Fruit fly (Drosophila melanogaster) S2 (cell line): ENCODE data around the gene CG45089.

Source experiments
- CG8478 ChIP-seq: fragments of >200 bp; optimal IDR thresholded peaks from 2 replicates; lab custom pipeline; 2018
- CTCF ChIP-seq, 2 experiments: fragments of >200 bp; optimal IDR thresholded peaks; 2 replicates each; lab custom pipeline; 2018

CG45089 gene

dm6 chrX:7893411-7894122, at the start of gene CG45089, which contains the start of the genes ND-MNLL and p115:
Gene CG45089, minus strand, starts transcription at chrX:7893798.
Gene ND-MNLL, minus strand, starts transcription at chrX:7893798.
Gene p115, plus strand, starts transcription at chrX:7894031.
- TF ChIP-seq CTCF (optimal IDR thresholded peaks at IDR 0.05; lab: Kevin White, UChicago) (no peak), CG8478 (lab: Kevin White, UChicago) (no peak)

- TF ChIP-seq CTCF (optimal IDR thresholded peaks at IDR 0.05; lab: Kevin White, UChicago), result no peak
- TF ChIP-seq CG8478 (lab: Kevin White, UChicago), result no peak
Measured at dm6 chrX:7938482-7938804, 44.8 kb upstream of the CG45089 start.

dm6 chrX:7937588-7938481, 44.2 kb upstream of the CG45089 start:
- TF ChIP-seq CTCF (optimal IDR thresholded peaks at IDR 0.05; lab: Kevin White, UChicago), result no peak
- TF ChIP-seq CG8478 (lab: Kevin White, UChicago), result no peak

- no peak for TF ChIP-seq CTCF (optimal IDR thresholded peaks at IDR 0.05; lab: Kevin White, UChicago)
- TF ChIP-seq CG8478 (lab: Kevin White, UChicago), result no peak
Measured at dm6 chrX:7935798-7936572, 42.4 kb upstream of the CG45089 start, which contains the start of gene Ubr3. Gene Ubr3, plus strand, starts transcription at chrX:7935896.

dm6 chrX:7934679-7935078, 41.1 kb upstream of the CG45089 start, which contains the start of gene RpS14b:
Gene RpS14b, plus strand, starts transcription at chrX:7934898.
- TF ChIP-seq CG8478 (lab: Kevin White, UChicago), result no peak
- peak in 1 of 2 experiments; percentile 15 for TF ChIP-seq CTCF (optimal IDR thresholded peaks at IDR 0.05; lab: Kevin White, UChicago)

dm6 chrX:7933210-7933915, 39.8 kb upstream of the CG45089 start, which contains the start of the genes Dhdds and RpS14a:
Gene Dhdds, minus strand, starts transcription at chrX:7933351.
Gene RpS14a, plus strand, starts transcription at chrX:7933742.
- TF ChIP-seq CTCF (optimal IDR thresholded peaks at IDR 0.05; lab: Kevin White, UChicago) (peak in 1 of 2 experiments; percentile 34), CG8478 (lab: Kevin White, UChicago) (no peak)

dm6 chrX:7931028-7931549, 37.5 kb upstream of the CG45089 start, which contains the start of gene mahe:
Gene mahe, minus strand, starts transcription at chrX:7931382.
- TF ChIP-seq CG8478 (lab: Kevin White, UChicago) (no peak), CTCF (optimal IDR thresholded peaks at IDR 0.05; lab: Kevin White, UChicago) (no peak)

dm6 chrX:7930236-7931027, 36.8 kb upstream of the CG45089 start:
- no peak for TF ChIP-seq CTCF (optimal IDR thresholded peaks at IDR 0.05; lab: Kevin White, UChicago)
- TF ChIP-seq CG8478 (lab: Kevin White, UChicago), result no peak

dm6 chrX:7924913-7925312, 31.3 kb upstream of the CG45089 start:
- no peak for TF ChIP-seq CTCF (optimal IDR thresholded peaks at IDR 0.05; lab: Kevin White, UChicago)
- TF ChIP-seq CG8478 (lab: Kevin White, UChicago), result no peak

- TF ChIP-seq CG8478 (lab: Kevin White, UChicago) (no peak), CTCF (optimal IDR thresholded peaks at IDR 0.05; lab: Kevin White, UChicago) (no peak)
Measured at dm6 chrX:7923063-7923462, 29.5 kb upstream of the CG45089 start.

- TF ChIP-seq CTCF (optimal IDR thresholded peaks at IDR 0.05; lab: Kevin White, UChicago) (peak in 1 of 2 experiments; percentile 2), CG8478 (lab: Kevin White, UChicago) (no peak)
Measured at dm6 chrX:7920081-7920688, 26.6 kb upstream of the CG45089 start, which contains the start of the genes hdm and Ykt6. Gene hdm, minus strand, starts transcription at chrX:7920131. Gene Ykt6, plus strand, starts transcription at chrX:7920409.
